Worm (Caenorhabditis elegans) whole organism, late embryonic: Measurements from ENCODE around the gene rps-12.

Experiments used
- C38D4.7 ChIP-seq: fragments of 200-800 bp; sonication (Bioruptor generic); optimal IDR thresholded peaks from 2 replicates; lab custom pipeline; 2018; ENCODE audit warnings: mild to moderate bottlenecking, missing genetic modification characterization, moderate library complexity, missing compliant biosample characterization
- ceh-14 ChIP-seq: sonication (generic microtip); optimal IDR thresholded peaks from 2 replicates; lab custom pipeline; 2016; ENCODE audit warnings: missing genotype, missing genetic modification characterization, missing compliant biosample characterization
- ceh-24 ChIP-seq: sonication (generic microtip); optimal IDR thresholded peaks from 2 replicates; lab custom pipeline; 2016; ENCODE audit warnings: mild to moderate bottlenecking, missing genetic modification characterization, missing compliant biosample characterization
- dmd-4 ChIP-seq: sonication (generic microtip); optimal IDR thresholded peaks from 2 replicates; lab custom pipeline; 2016; ENCODE audit warnings: borderline replicate concordance, missing genetic modification characterization, missing compliant biosample characterization
- fax-1 ChIP-seq: sonication (generic microtip); optimal IDR thresholded peaks from 2 replicates; lab custom pipeline; 2016; ENCODE audit warnings: missing genotype, missing genetic modification characterization, missing compliant biosample characterization
- hlh-30 ChIP-seq: sonication (generic microtip); optimal IDR thresholded peaks from 2 replicates; lab custom pipeline; 2017; ENCODE audit warnings: antibody characterized with exemption, missing genetic modification characterization, missing compliant biosample characterization; ENCODE audit not compliant: insufficient read depth
- mec-3 ChIP-seq: sonication (generic microtip); optimal IDR thresholded peaks from 2 replicates; lab custom pipeline; 2016; ENCODE audit warnings: borderline replicate concordance, missing genetic modification characterization, missing compliant biosample characterization
- pha-2 ChIP-seq: sonication (generic microtip); optimal IDR thresholded peaks from 2 replicates; lab custom pipeline; 2017; ENCODE audit warnings: mild to moderate bottlenecking, missing genetic modification characterization, missing compliant biosample characterization
- syd-9 ChIP-seq: sonication (generic microtip); optimal IDR thresholded peaks from 2 replicates; lab custom pipeline; 2016; ENCODE audit warnings: mild to moderate bottlenecking, missing genetic modification characterization, moderate library complexity, missing compliant biosample characterization
- unc-3 ChIP-seq, 2 experiments: fragments of 200-800 bp in 1 of 2; sonication (Bioruptor generic) in 1 of 2; sonication (generic microtip) in 1 of 2; conservative IDR thresholded peaks in 1 of 2; optimal IDR thresholded peaks in 1 of 2; 2 replicates each; pipeline versions ENCODE4 v1.3.6 to Lab custom; 2016 to 2022; ENCODE audit warnings: missing compliant biosample characterization in 2 of 2, missing genetic modification characterization in 2 of 2, missing genetic modification reagents in 1 of 2

DNA sequence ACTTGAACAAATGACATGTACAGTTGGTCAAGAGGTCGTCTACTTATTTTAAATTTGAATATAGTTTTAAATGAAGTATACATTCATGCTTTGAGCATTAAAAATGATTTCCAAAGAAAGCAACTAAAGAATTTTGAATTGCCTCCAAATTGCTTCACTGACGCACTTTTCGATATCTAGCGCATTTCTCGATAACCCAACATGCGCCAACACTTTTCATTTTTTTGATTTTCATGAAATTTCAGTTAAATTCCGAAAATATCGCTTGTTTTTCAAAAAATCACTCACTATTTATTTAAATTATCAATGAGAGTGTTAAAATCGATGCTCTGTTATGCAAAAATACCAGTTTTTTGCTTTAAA, 40.7 kb downstream of the rps-12 start:
- TF ChIP-seq unc-3 (GFP tag; conservative IDR thresholded peaks at IDR 0.05; lab: Robert Waterston, UW) (no peak), unc-3 (tag; optimal IDR thresholded peaks at IDR 0.05; lab: Kevin White, UChicago) (no peak), dmd-4 (tag; lab: Kevin White, UChicago) (no peak), pha-2 (no peak), mec-3 (tag; lab: Kevin White, UChicago) (no peak), hlh-30 (tag; lab: Kevin White, UChicago) (no peak), fax-1 (tag; lab: Kevin White, UChicago) (no peak), C38D4.7 (no peak), ceh-14 (tag; lab: Kevin White, UChicago) (no peak), syd-9 (tag; lab: Kevin White, UChicago) (no peak), ceh-24 (tag; lab: Kevin White, UChicago) (no peak)
